Worm (Caenorhabditis elegans) whole organism, L4 larva: ENCODE data around the gene C07A9.12.

Experiments used
- F10B5.3 ChIP-seq: sonication (generic microtip); optimal IDR thresholded peaks from 2 replicates; lab custom pipeline; 2016; ENCODE audit warnings: mild to moderate bottlenecking, missing genetic modification characterization, missing compliant biosample characterization
- F26F4.8 ChIP-seq: fragments of 200-800 bp; sonication (Bioruptor generic); conservative IDR thresholded peaks from 2 replicates; pipeline ENCODE4 v1.3.6; 2022; ENCODE audit warnings: missing genetic modification characterization, missing compliant biosample characterization
- T20F7.1 ChIP-seq: fragments of 200-800 bp; sonication (Bioruptor generic); optimal IDR thresholded peaks from 2 replicates; lab custom pipeline; 2018; ENCODE audit warnings: mild to moderate bottlenecking, missing genetic modification characterization, missing compliant biosample characterization
- T26A8.4 ChIP-seq: fragments of 200-800 bp; sonication (Bioruptor generic); IDR thresholded peaks from 2 replicates; pipeline ENCODE4 v1.3.6; 2022; ENCODE audit warnings: missing genetic modification characterization, missing compliant biosample characterization
- Y105C5A.15 ChIP-seq: fragments of 200-800 bp; sonication (Bioruptor generic); IDR thresholded peaks from 2 replicates; pipeline ENCODE4 v1.3.6; 2022; ENCODE audit warnings: missing genetic modification characterization, missing compliant biosample characterization
- Y5F2A.4 ChIP-seq: fragments of 200-800 bp; sonication (Bioruptor generic); optimal IDR thresholded peaks from 2 replicates; lab custom pipeline; 2018; ENCODE audit warnings: mild to moderate bottlenecking, missing genetic modification characterization, missing compliant biosample characterization
- ZK337.2 ChIP-seq: fragments of 200-800 bp; sonication (Bioruptor generic); IDR thresholded peaks from 2 replicates; pipeline ENCODE4 v1.3.6; 2022; ENCODE audit warnings: missing genetic modification reagents, missing genetic modification characterization, missing compliant biosample characterization
- ceh-20 ChIP-seq: fragments of 200-800 bp; sonication (Bioruptor generic); IDR thresholded peaks from 2 replicates; pipeline ENCODE4 v1.3.6; 2022; ENCODE audit warnings: missing genetic modification reagents, missing genetic modification characterization, missing compliant biosample characterization
- ceh-32 ChIP-seq: sonication (generic microtip); optimal IDR thresholded peaks from 2 replicates; lab custom pipeline; 2016; ENCODE audit warnings: mild to moderate bottlenecking, missing genetic modification characterization, missing compliant biosample characterization; ENCODE audit not compliant: poor library complexity
- ceh-44 ChIP-seq: fragments of 200-800 bp; sonication (Bioruptor generic); IDR thresholded peaks from 2 replicates; pipeline ENCODE4 v1.3.6; 2022; ENCODE audit warnings: missing genetic modification reagents, missing genetic modification characterization, missing compliant biosample characterization
- ceh-62 ChIP-seq: sonication (generic microtip); optimal IDR thresholded peaks from 2 replicates; lab custom pipeline; 2017; ENCODE audit warnings: missing biosample characterization, missing genetic modification characterization
- ceh-82 ChIP-seq: sonication (generic microtip); optimal IDR thresholded peaks from 2 replicates; lab custom pipeline; 2017; ENCODE audit warnings: missing biosample characterization, missing genetic modification characterization
- daf-12 ChIP-seq: fragments of 150-350 bp; optimal IDR thresholded peaks from 2 replicates; lab custom pipeline; 2014; ENCODE audit warnings: missing biosample characterization, missing genetic modification reagents, missing genetic modification characterization
- daf-19 ChIP-seq: fragments of 200-800 bp; sonication (Bioruptor generic); conservative IDR thresholded peaks from 2 replicates; pipeline ENCODE4 v1.3.6; 2022; ENCODE audit warnings: missing genetic modification characterization, missing compliant biosample characterization
- dmd-9 ChIP-seq: fragments of 200-800 bp; sonication (Bioruptor generic); IDR thresholded peaks from 2 replicates; pipeline ENCODE4 v1.3.6; 2022; ENCODE audit warnings: missing genetic modification reagents, missing genetic modification characterization, missing compliant biosample characterization
- dve-1 ChIP-seq: sonication (generic microtip); optimal IDR thresholded peaks from 2 replicates; lab custom pipeline; 2017; ENCODE audit warnings: antibody characterized with exemption, mild to moderate bottlenecking, missing genetic modification characterization, missing compliant biosample characterization; ENCODE audit not compliant: insufficient read depth
- egl-27 ChIP-seq: sonication (generic microtip); optimal IDR thresholded peaks from 3 replicates; lab custom pipeline; 2017; ENCODE audit warnings: missing biosample characterization, missing genetic modification reagents, missing genetic modification characterization
- fkh-10 ChIP-seq: fragments of 150-350 bp; optimal IDR thresholded peaks from 2 replicates; lab custom pipeline; 2014; ENCODE audit warnings: missing biosample characterization, missing genetic modification reagents, missing genetic modification characterization
- hif-1 ChIP-seq, 2 experiments: sonication (generic microtip); optimal IDR thresholded peaks; 2 replicates each; lab custom pipeline; 2016 to 2017; ENCODE audit warnings: missing compliant biosample characterization in 2 of 2, missing genetic modification characterization in 2 of 2, missing genetic modification reagents in 2 of 2, missing genotype in 2 of 2, mild to moderate bottlenecking in 1 of 2
- hlh-11 ChIP-seq: fragments of 200-800 bp; sonication (Bioruptor generic); optimal IDR thresholded peaks from 2 replicates; lab custom pipeline; 2018; ENCODE audit warnings: mild to moderate bottlenecking, missing genetic modification characterization, missing compliant biosample characterization
- hlh-30 ChIP-seq: sonication (generic microtip); optimal IDR thresholded peaks from 2 replicates; lab custom pipeline; 2017; ENCODE audit warnings: antibody characterized with exemption, mild to moderate bottlenecking, missing genetic modification characterization, missing compliant biosample characterization; ENCODE audit not compliant: insufficient read depth
- hmg-1.1 ChIP-seq: fragments of 200-800 bp; sonication (Bioruptor generic); IDR thresholded peaks from 2 replicates; pipeline ENCODE4 v1.3.6; 2022; ENCODE audit warnings: missing genetic modification reagents, missing genetic modification characterization, missing compliant biosample characterization
- jun-1 ChIP-seq: fragments of 150-350 bp; optimal IDR thresholded peaks from 2 replicates; lab custom pipeline; 2014; ENCODE audit warnings: missing biosample characterization, missing genetic modification reagents, missing genetic modification characterization
- lim-7 ChIP-seq: fragments of 200-800 bp; sonication (Bioruptor generic); IDR thresholded peaks from 2 replicates; pipeline ENCODE4 v1.3.6; 2022; ENCODE audit warnings: missing genetic modification characterization, missing compliant biosample characterization
- lin-1 ChIP-seq: fragments of 200-800 bp; sonication (Bioruptor generic); IDR thresholded peaks from 2 replicates; pipeline ENCODE4 v1.3.6; 2022; ENCODE audit warnings: missing genetic modification reagents, missing genetic modification characterization, missing compliant biosample characterization
- lin-13 ChIP-seq: fragments of 150-350 bp; optimal IDR thresholded peaks from 2 replicates; lab custom pipeline; 2014; ENCODE audit warnings: missing biosample characterization, missing genetic modification reagents, missing genetic modification characterization
- lin-38 ChIP-seq: fragments of 200-800 bp; sonication (Bioruptor generic); IDR thresholded peaks from 2 replicates; pipeline ENCODE4 v1.3.6; 2022; ENCODE audit warnings: missing genetic modification reagents, missing genetic modification characterization, missing compliant biosample characterization
- lsy-2 ChIP-seq, 2 experiments: fragments of 150-350 bp in 1 of 2; sonication (generic microtip) in 1 of 2; optimal IDR thresholded peaks; 2 replicates each; lab custom pipeline; 2014 to 2017; ENCODE audit warnings: missing biosample characterization in 2 of 2, missing genetic modification characterization in 2 of 2
- madf-5 ChIP-seq, 2 experiments: fragments of 200-800 bp; sonication (Bioruptor generic); IDR thresholded peaks; 2 replicates each; pipeline ENCODE4 v1.3.6; 2022; ENCODE audit warnings: missing compliant biosample characterization in 2 of 2, missing genetic modification characterization in 2 of 2
- madf-9 ChIP-seq: fragments of 200-800 bp; sonication (Bioruptor generic); conservative IDR thresholded peaks from 2 replicates; pipeline ENCODE4 v1.3.6; 2022; ENCODE audit warnings: missing genetic modification reagents, missing genetic modification characterization, missing compliant biosample characterization
- mdl-1 ChIP-seq, 2 experiments: fragments of 150-350 bp in 1 of 2; sonication (generic microtip) in 1 of 2; optimal IDR thresholded peaks; 2 replicates each; lab custom pipeline; 2014 to 2017; ENCODE audit warnings: missing biosample characterization in 2 of 2, missing genetic modification characterization in 2 of 2
- mep-1 ChIP-seq: fragments of 150-350 bp; sonication (generic microtip); optimal IDR thresholded peaks from 3 replicates; lab custom pipeline; 2014; ENCODE audit warnings: missing biosample characterization, missing genetic modification characterization
- mxl-2 ChIP-seq: fragments of 200-800 bp; sonication (Bioruptor generic); conservative IDR thresholded peaks from 2 replicates; pipeline ENCODE4 v1.3.6; 2022; ENCODE audit warnings: missing genetic modification reagents, missing genetic modification characterization, missing compliant biosample characterization
- nhr-11 ChIP-seq: fragments of 150-350 bp; optimal IDR thresholded peaks from 2 replicates; lab custom pipeline; 2014; ENCODE audit warnings: missing biosample characterization, missing genetic modification characterization
- nhr-237 ChIP-seq: sonication (generic microtip); optimal IDR thresholded peaks from 2 replicates; lab custom pipeline; 2017; ENCODE audit warnings: missing biosample characterization, missing genetic modification characterization
- nhr-25 ChIP-seq: sonication (generic microtip); optimal IDR thresholded peaks from 2 replicates; lab custom pipeline; 2017; ENCODE audit warnings: missing genetic modification characterization, mild to moderate bottlenecking, missing compliant biosample characterization, antibody characterized with exemption, moderate library complexity, borderline replicate concordance; ENCODE audit not compliant: insufficient read depth
- nhr-41 ChIP-seq: fragments of 200-800 bp; sonication (Bioruptor generic); IDR thresholded peaks from 2 replicates; pipeline ENCODE4 v1.3.6; 2022; ENCODE audit warnings: missing genetic modification reagents, missing genetic modification characterization, missing compliant biosample characterization
- nhr-42 ChIP-seq: fragments of 200-800 bp; sonication (Bioruptor generic); IDR thresholded peaks from 2 replicates; pipeline ENCODE4 v1.3.6; 2022; ENCODE audit warnings: missing genetic modification characterization, missing compliant biosample characterization
- nhr-6 ChIP-seq: fragments of 150-350 bp; optimal IDR thresholded peaks from 2 replicates; lab custom pipeline; 2014; ENCODE audit warnings: missing biosample characterization, missing genetic modification characterization
- pqm-1 ChIP-seq: sonication (generic microtip); optimal IDR thresholded peaks from 2 replicates; lab custom pipeline; 2017; ENCODE audit warnings: missing biosample characterization, missing genetic modification characterization
- rbr-2 ChIP-seq: sonication (generic microtip); optimal IDR thresholded peaks from 2 replicates; lab custom pipeline; 2016; ENCODE audit warnings: missing genotype, missing genetic modification characterization, missing compliant biosample characterization
- sdz-12 ChIP-seq: fragments of 200-800 bp; sonication (Bioruptor generic); optimal IDR thresholded peaks from 2 replicates; lab custom pipeline; 2018; ENCODE audit warnings: mild to moderate bottlenecking, missing genetic modification characterization, missing compliant biosample characterization
- skn-1 ChIP-seq: fragments of 150-350 bp; optimal IDR thresholded peaks from 2 replicates; lab custom pipeline; 2014; ENCODE audit warnings: missing biosample characterization, missing genetic modification characterization
- snpc-1.2 ChIP-seq: fragments of 200-800 bp; sonication (Bioruptor generic); IDR thresholded peaks from 2 replicates; pipeline ENCODE4 v1.3.6; 2022; ENCODE audit warnings: missing genetic modification reagents, missing genetic modification characterization, missing compliant biosample characterization
- spr-3 ChIP-seq: fragments of 200-800 bp; sonication (Bioruptor generic); optimal IDR thresholded peaks from 2 replicates; lab custom pipeline; 2018; ENCODE audit warnings: mild to moderate bottlenecking, missing genetic modification characterization, missing compliant biosample characterization
- unc-39 ChIP-seq: sonication (generic microtip); optimal IDR thresholded peaks from 2 replicates; lab custom pipeline; 2017; ENCODE audit warnings: missing biosample characterization, missing genetic modification characterization
- vab-7 ChIP-seq: fragments of 200-800 bp; sonication (Bioruptor generic); IDR thresholded peaks from 2 replicates; pipeline ENCODE4 v1.3.6; 2022; ENCODE audit warnings: missing genetic modification reagents, missing genetic modification characterization, missing compliant biosample characterization
- zag-1 ChIP-seq: fragments of 150-350 bp; optimal IDR thresholded peaks from 2 replicates; lab custom pipeline; 2014; ENCODE audit warnings: missing biosample characterization, missing genetic modification characterization
- zfp-2 ChIP-seq: sonication (generic microtip); optimal IDR thresholded peaks from 2 replicates; lab custom pipeline; 2016; ENCODE audit warnings: mild to moderate bottlenecking, missing genetic modification characterization, missing compliant biosample characterization
- zfp-3 ChIP-seq: fragments of 200-800 bp; sonication (Bioruptor generic); conservative IDR thresholded peaks from 2 replicates; pipeline ENCODE4 v1.3.6; 2022; ENCODE audit warnings: missing genetic modification reagents, missing genetic modification characterization, missing compliant biosample characterization

C07A9.12 gene

ce11 chrIII:9765465-9765900 is 38.1 kb upstream of the C07A9.12 start (continued):
- TF ChIP-seq mdl-1 (tag; optimal IDR thresholded peaks at IDR 0.05; lab: Kevin White, UChicago) (peak; percentile 97 to 99), zfp-2 (tag; lab: Kevin White, UChicago) (peak; percentile 92), nhr-42 (peak; percentile 97), madf-5 (GFP tag; IDR thresholded peaks at IDR 0.05; lab: Robert Waterston, UW) (peak; percentile 80 to 90; a peak in 2 of 4 replicates), rbr-2 (tag; lab: Kevin White, UChicago) (peak; percentile 98), Y5F2A.4 (peak; percentile 92), mep-1 (tag; lab: Kevin White, UChicago) (peak; percentile 99), nhr-11 (peak; percentile 99), zfp-3 (GFP tag; lab: Robert Waterston, UW) (peak; percentile 99), spr-3 (GFP tag; lab: Kevin White, UChicago) (peak; percentile 98), ceh-32 (tag; lab: Kevin White, UChicago) (peak; percentile 75), nhr-25 (tag; lab: Kevin White, UChicago) (peak; percentile 98), zag-1 (tag; lab: Kevin White, UChicago) (peak; percentile 80), F10B5.3 (tag; lab: Kevin White, UChicago) (peak; percentile 91), ceh-82 (tag; lab: Kevin White, UChicago) (peak; percentile 8), vab-7 (GFP tag; lab: Robert Waterston, UW) (peak; percentile 89), hlh-11 (tag; lab: Kevin White, UChicago) (peak; percentile 100), daf-12 (tag; lab: Kevin White, UChicago) (no peak), fkh-10 (GFP tag; lab: Kevin White, UChicago) (peak; percentile 88), skn-1 (tag; lab: Kevin White, UChicago) (peak; percentile 71), jun-1 (peak; percentile 95), pqm-1 (tag; lab: Kevin White, UChicago) (peak; percentile 33), lim-7 (peak; percentile 65), daf-19 (GFP tag; lab: Robert Waterston, UW) (peak; percentile 83), lin-38 (GFP tag; lab: Robert Waterston, UW) (peak; percentile 94), madf-9 (GFP tag; lab: Robert Waterston, UW) (peak; percentile 92), egl-27 (tag; lab: Kevin White, UChicago) (peak; percentile 19), lin-13 (GFP tag; lab: Kevin White, UChicago) (peak; percentile 91), T20F7.1 (GFP tag; lab: Kevin White, UChicago) (peak; percentile 92), T26A8.4 (GFP tag; lab: Robert Waterston, UW) (peak; percentile 99), nhr-41 (GFP tag; lab: Robert Waterston, UW) (peak; percentile 96), ceh-44 (GFP tag; lab: Robert Waterston, UW) (peak; percentile 77; the same call in 1 of the 2 replicates), hif-1 (tag; optimal IDR thresholded peaks at IDR 0.05; lab: Kevin White, UChicago) (peak; percentile 81 to 96), hmg-1.1 (GFP tag; lab: Robert Waterston, UW) (peak; percentile 99), mxl-2 (GFP tag; lab: Robert Waterston, UW) (peak; percentile 93), ceh-62 (tag; lab: Kevin White, UChicago) (no peak), dve-1 (peak; percentile 99), dmd-9 (GFP tag; lab: Robert Waterston, UW) (peak; percentile 94), sdz-12 (peak; percentile 97), hlh-30 (tag; lab: Kevin White, UChicago) (peak; percentile 99), lin-1 (peak; percentile 98), lsy-2 (tag; optimal IDR thresholded peaks at IDR 0.05; lab: Kevin White, UChicago) (peak; percentile 99 to 100), unc-39 (peak; percentile 37), snpc-1.2 (GFP tag; lab: Robert Waterston, UW) (peak; percentile 78), ZK337.2 (GFP tag; lab: Robert Waterston, UW) (peak; percentile 78; the same call in 1 of the 2 replicates), ceh-20 (GFP tag; lab: Robert Waterston, UW) (peak; percentile 98), Y105C5A.15 (GFP tag; lab: Robert Waterston, UW) (peak; percentile 96), nhr-237 (tag; lab: Kevin White, UChicago) (peak; percentile 37), nhr-6 (tag; lab: Kevin White, UChicago) (peak; percentile 96), F26F4.8 (no peak)
